Fruit fly (Drosophila melanogaster) whole organism, pupa: ENCODE results near the gene CG33003.

Experiments used
- CG8301 ChIP-seq: fragments of 200-800 bp; sonication (Bioruptor generic); optimal IDR thresholded peaks from 2 replicates; lab custom pipeline; 2018; ENCODE audit warnings: missing biosample characterization, mild to moderate bottlenecking, missing genetic modification characterization
- CG9948 ChIP-seq: fragments of 200-800 bp; sonication (Bioruptor generic); optimal IDR thresholded peaks from 2 replicates; lab custom pipeline; 2018; ENCODE audit warnings: missing biosample characterization, mild to moderate bottlenecking, missing genetic modification characterization, moderate library complexity

dm6 chr2L:4360882-4361281, 39.9 kb upstream of the CG33003 start:
- TF ChIP-seq CG9948 (peak; percentile 24), CG8301 (tag; lab: Kevin White, UChicago) (no peak)
